Fruit fly (Drosophila melanogaster) whole organism, wandering third instar larva: Measurements from ENCODE around the gene lark.

ENCODE experiments used
- Abd-B ChIP-seq: fragments of >200 bp; optimal IDR thresholded peaks from 2 replicates; lab custom pipeline; 2017; ENCODE audit warnings: missing biosample characterization, missing genetic modification characterization
- CG32264 ChIP-seq: fragments of 200-800 bp; sonication (Bioruptor generic); optimal IDR thresholded peaks from 2 replicates; lab custom pipeline; 2016; ENCODE audit warnings: missing biosample characterization, missing genetic modification characterization
- CG9705 ChIP-seq: fragments of 200-800 bp; sonication (Bioruptor generic); optimal IDR thresholded peaks from 2 replicates; lab custom pipeline; 2018; ENCODE audit warnings: missing biosample characterization, mild to moderate bottlenecking, missing genetic modification characterization
- CrebA ChIP-seq: fragments of 200-800 bp; sonication (Bioruptor generic); optimal IDR thresholded peaks from 2 replicates; lab custom pipeline; 2016; ENCODE audit warnings: missing biosample characterization, mild to moderate bottlenecking, missing genetic modification characterization, borderline replicate concordance
- Dfd ChIP-seq: fragments of >200 bp; optimal IDR thresholded peaks from 2 replicates; lab custom pipeline; 2017; ENCODE audit warnings: missing biosample characterization, missing genetic modification characterization
- Dif ChIP-seq: fragments of 200-275, 200-300 bp; sonication (Bioruptor generic); optimal IDR thresholded peaks from 2 replicates; lab custom pipeline; 2018; ENCODE audit warnings: missing biosample characterization, missing genetic modification characterization; ENCODE audit not compliant: partially characterized antibody
- GATAd ChIP-seq: sonication (Bioruptor generic); optimal IDR thresholded peaks from 2 replicates; lab custom pipeline; 2016; ENCODE audit warnings: missing biosample characterization, missing genetic modification characterization
- HLH106 ChIP-seq: fragments of 200-800 bp; optimal IDR thresholded peaks from 3 replicates; lab custom pipeline; 2019; ENCODE audit warnings: missing biosample characterization, mild to moderate bottlenecking, missing genetic modification characterization, moderate library complexity
- Hnf4 ChIP-seq: fragments of 200-800 bp; sonication (Bioruptor generic); optimal IDR thresholded peaks from 2 replicates; lab custom pipeline; 2016; ENCODE audit warnings: missing biosample characterization, mild to moderate bottlenecking, missing genetic modification characterization
- Hr78 ChIP-seq: fragments of >200 bp; optimal IDR thresholded peaks from 2 replicates; lab custom pipeline; 2017; ENCODE audit warnings: missing biosample characterization, missing genetic modification characterization
- Hr83 ChIP-seq: fragments of 200-300 bp; sonication (Bioruptor generic); optimal IDR thresholded peaks from 2 replicates; lab custom pipeline; 2016; ENCODE audit warnings: missing biosample characterization, mild to moderate bottlenecking, missing genetic modification characterization, moderate library complexity; ENCODE audit not compliant: poor library complexity, severe bottlenecking
- Jra ChIP-seq: sonication (Bioruptor generic); optimal IDR thresholded peaks from 2 replicates; lab custom pipeline; 2016; ENCODE audit warnings: missing biosample characterization, missing genetic modification characterization
- Mio ChIP-seq: sonication (Bioruptor generic); optimal IDR thresholded peaks from 2 replicates; lab custom pipeline; 2016; ENCODE audit warnings: missing biosample characterization, missing genetic modification characterization
- Myc ChIP-seq: fragments of >200 bp; optimal IDR thresholded peaks from 2 replicates; lab custom pipeline; 2017
- N ChIP-seq: fragments of >200 bp; optimal IDR thresholded peaks from 2 replicates; lab custom pipeline; 2018; ENCODE audit warnings: missing biosample characterization, missing external identifiers, missing genetic modification characterization
- OdsH ChIP-seq: fragments of 200-800 bp; sonication (Bioruptor generic); optimal IDR thresholded peaks from 2 replicates; lab custom pipeline; 2016; ENCODE audit warnings: missing biosample characterization, mild to moderate bottlenecking, missing genetic modification characterization
- Rel ChIP-seq, 2 experiments: fragments of 200-800 bp; sonication (Bioruptor generic) in 1 of 2; optimal IDR thresholded peaks; 2 replicates in 1 of 2; 3 replicates in 1 of 2; lab custom pipeline; 2016 to 2019; ENCODE audit warnings: mild to moderate bottlenecking in 2 of 2, missing biosample characterization in 2 of 2, missing genetic modification characterization in 2 of 2, moderate library complexity in 1 of 2
- Sp1 ChIP-seq: fragments of 200-800 bp; sonication (Bioruptor generic); optimal IDR thresholded peaks from 3 replicates; lab custom pipeline; 2019; ENCODE audit warnings: missing biosample characterization, mild to moderate bottlenecking, missing genetic modification characterization, moderate library complexity
- Vsx2 ChIP-seq: fragments of 200-300, 225-300 bp; sonication (Bioruptor generic); optimal IDR thresholded peaks from 2 replicates; lab custom pipeline; 2018; ENCODE audit warnings: missing biosample characterization, missing genetic modification characterization; ENCODE audit not compliant: partially characterized antibody
- br ChIP-seq: fragments of 200-800 bp; sonication (Bioruptor generic); optimal IDR thresholded peaks from 2 replicates; lab custom pipeline; 2016; ENCODE audit warnings: missing biosample characterization, missing genetic modification characterization
- brk ChIP-seq: fragments of 200-800 bp; sonication (Bioruptor generic); optimal IDR thresholded peaks from 2 replicates; lab custom pipeline; 2016; ENCODE audit warnings: missing biosample characterization, mild to moderate bottlenecking, missing genetic modification characterization
- dl ChIP-seq, 2 experiments: fragments of 175-275, 200-275 bp in 1 of 2; fragments of 200-275 bp in 1 of 2; sonication (Bioruptor generic); optimal IDR thresholded peaks; lab custom pipeline; 2018; ENCODE audit warnings: mild to moderate bottlenecking in 2 of 2, missing biosample characterization in 2 of 2, missing genetic modification characterization in 2 of 2, moderate library complexity in 2 of 2; ENCODE audit not compliant: partially characterized antibody in 2 of 2, insufficient read depth in 1 of 2
- dmrt93B ChIP-seq: fragments of 200-800 bp; sonication (Bioruptor generic); optimal IDR thresholded peaks from 2 replicates; lab custom pipeline; 2018; ENCODE audit warnings: missing biosample characterization, mild to moderate bottlenecking, missing genetic modification characterization
- dsf ChIP-seq: sonication (Bioruptor generic); optimal IDR thresholded peaks from 2 replicates; lab custom pipeline; 2016; ENCODE audit warnings: missing biosample characterization, missing genetic modification characterization, borderline replicate concordance
- ey ChIP-seq: fragments of 200-800 bp; sonication (Bioruptor generic); optimal IDR thresholded peaks from 2 replicates; lab custom pipeline; 2016; ENCODE audit warnings: missing biosample characterization, missing genetic modification characterization
- foxo ChIP-seq, 2 experiments: fragments of 200-800 bp; sonication (Bioruptor generic); optimal IDR thresholded peaks; 2 replicates in 1 of 2; 3 replicates in 1 of 2; lab custom pipeline; 2016 to 2017; ENCODE audit warnings: missing biosample characterization in 2 of 2, missing genetic modification characterization in 2 of 2
- fru ChIP-seq: fragments of 200-800 bp; sonication (Bioruptor generic); optimal IDR thresholded peaks from 3 replicates; lab custom pipeline; 2016; ENCODE audit warnings: missing biosample characterization, mild to moderate bottlenecking, missing genetic modification characterization
- h ChIP-seq: fragments of 200-800 bp; sonication (Bioruptor generic); optimal IDR thresholded peaks from 3 replicates; lab custom pipeline; 2016; ENCODE audit warnings: missing biosample characterization, mild to moderate bottlenecking, missing genetic modification characterization
- jim ChIP-seq: fragments of 175-275, 200-325 bp; sonication (Bioruptor generic); optimal IDR thresholded peaks from 2 replicates; lab custom pipeline; 2016; ENCODE audit warnings: missing biosample characterization, mild to moderate bottlenecking, missing genetic modification characterization
- lola ChIP-seq: fragments of >200 bp; optimal IDR thresholded peaks from 2 replicates; lab custom pipeline; 2017; ENCODE audit warnings: missing biosample characterization, missing genetic modification characterization
- pan ChIP-seq: fragments of >200 bp; optimal IDR thresholded peaks from 2 replicates; lab custom pipeline; 2017
- psq ChIP-seq: fragments of 200-800 bp; sonication (Bioruptor generic); optimal IDR thresholded peaks from 3 replicates; lab custom pipeline; 2017; ENCODE audit warnings: missing biosample characterization, mild to moderate bottlenecking, missing genetic modification characterization, moderate library complexity
- rgr ChIP-seq: fragments of 200-800 bp; sonication (Bioruptor generic); optimal IDR thresholded peaks from 3 replicates; lab custom pipeline; 2016; ENCODE audit warnings: missing biosample characterization, mild to moderate bottlenecking, missing genetic modification characterization
- sage ChIP-seq: fragments of 200-800 bp; sonication (Bioruptor generic); optimal IDR thresholded peaks from 2 replicates; lab custom pipeline; 2016; ENCODE audit warnings: missing biosample characterization, mild to moderate bottlenecking, missing genetic modification characterization
- sv ChIP-seq: fragments of 200-800 bp; sonication (Bioruptor generic); optimal IDR thresholded peaks from 3 replicates; lab custom pipeline; 2016; ENCODE audit warnings: missing biosample characterization, missing genetic modification characterization
- tai ChIP-seq: sonication (Bioruptor generic); optimal IDR thresholded peaks from 2 replicates; lab custom pipeline; 2016; ENCODE audit warnings: missing biosample characterization, missing genetic modification characterization
- usp ChIP-seq: fragments of >200 bp; optimal IDR thresholded peaks from 2 replicates; lab custom pipeline; 2017; ENCODE audit warnings: missing biosample characterization, missing genetic modification characterization
- woc ChIP-seq: sonication (Bioruptor generic); optimal IDR thresholded peaks from 2 replicates; lab custom pipeline; 2016; ENCODE audit warnings: missing biosample characterization, mild to moderate bottlenecking, missing genetic modification characterization

lark gene

dm6 chr3L:7361095-7361522, 22.0 kb downstream of the lark start:
- TF ChIP-seq Sp1 (GFP tag; lab: Kevin White, UChicago) (no peak), HLH106 (peak; percentile 8), h (GFP tag; lab: Kevin White, UChicago) (peak; percentile 23), Myc (lab: Kevin White, UChicago) (no peak)

dm6 chr3L:7364717-7365278, 25.7 kb downstream of the lark start:
- TF ChIP-seq brk (GFP tag; lab: Kevin White, UChicago) (no peak), psq (GFP tag; lab: Kevin White, UChicago) (peak; percentile 7), pan (no peak)

dm6 chr3L:7367798-7368678, 29.0 kb downstream of the lark start:
- TF ChIP-seq Mio (no peak), jim (GFP tag; lab: Kevin White, UChicago) (no peak), woc (GFP tag; lab: Kevin White, UChicago) (peak; percentile 30), CrebA (GFP tag; lab: Kevin White, UChicago) (no peak), ey (GFP tag; lab: Kevin White, UChicago) (no peak), dmrt93B (no peak), br (no peak), usp (GFP tag; lab: Kevin White, UChicago) (no peak), Sp1 (GFP tag; lab: Kevin White, UChicago) (peak; percentile 7), OdsH (GFP tag; lab: Kevin White, UChicago) (no peak), Myc (lab: Kevin White, UChicago) (no peak), Dfd (GFP tag; lab: Kevin White, UChicago) (no peak), Hnf4 (GFP tag; lab: Kevin White, UChicago) (peak; percentile 41), dl (GFP tag; optimal IDR thresholded peaks at IDR 0.05; lab: Kevin White, UChicago; ENCODE audit: insufficient read depth in 1 of 2, partially characterized antibody in 2 of 2) (no peak), h (GFP tag; lab: Kevin White, UChicago) (peak; percentile 16), Vsx2 (GFP tag; lab: Kevin White, UChicago) (peak; percentile 97), sage (GFP tag; lab: Kevin White, UChicago) (peak; percentile 12), brk (GFP tag; lab: Kevin White, UChicago) (no peak), Jra (GFP tag; lab: Kevin White, UChicago) (peak; percentile 65), fru (GFP tag; lab: Kevin White, UChicago) (peak; percentile 34), Dif (no peak), foxo (GFP tag; optimal IDR thresholded peaks at IDR 0.05; lab: Kevin White, UChicago) (peak in 1 of 2 experiments; percentile 2), N (no peak), HLH106 (peak; percentile 33), CG32264 (GFP tag; lab: Kevin White, UChicago) (no peak), psq (GFP tag; lab: Kevin White, UChicago) (no peak), dsf (no peak), GATAd (GFP tag; lab: Kevin White, UChicago) (no peak), Rel (GFP tag; optimal IDR thresholded peaks at IDR 0.05; lab: Kevin White, UChicago) (no peak), Rel (tag; optimal IDR thresholded peaks at IDR 0.05; lab: Kevin White, UChicago) (peak; percentile 81), pan (no peak), Hr78 (GFP tag; lab: Kevin White, UChicago) (no peak), lola (GFP tag; lab: Kevin White, UChicago) (no peak), Abd-B (GFP tag; lab: Kevin White, UChicago) (no peak), rgr (GFP tag; lab: Kevin White, UChicago) (peak; percentile 10), CG9705 (GFP tag; lab: Kevin White, UChicago) (no peak), Hr83 (GFP tag; lab: Kevin White, UChicago) (no peak), tai (no peak), sv (GFP tag; lab: Kevin White, UChicago) (no peak)
